Worm (Caenorhabditis elegans) whole organism, young adult: ENCODE results near the gene rad-51.
A peak's percentile ranks its signal among the peaks of the same experiment; 100 is the strongest.

Experiments
- B0261.1 ChIP-seq: sonication (generic microtip); optimal IDR thresholded peaks from 2 replicates; lab custom pipeline; 2016; ENCODE audit warnings: mild to moderate bottlenecking, missing genetic modification characterization, moderate library complexity, missing compliant biosample characterization
- C06A6.2 ChIP-seq: fragments of 200-800 bp; sonication (Bioruptor generic); conservative IDR thresholded peaks from 2 replicates; pipeline ENCODE4 v1.3.6; 2022; ENCODE audit warnings: missing genetic modification characterization, missing compliant biosample characterization
- F33H1.4 ChIP-seq: fragments of 200-800 bp; sonication (Bioruptor generic); IDR thresholded peaks from 2 replicates; pipeline ENCODE4 v1.3.6; 2022; ENCODE audit warnings: missing genetic modification reagents, missing genetic modification characterization, missing compliant biosample characterization
- F52B5.7 ChIP-seq: sonication (generic microtip); optimal IDR thresholded peaks from 2 replicates; lab custom pipeline; 2016; ENCODE audit warnings: mild to moderate bottlenecking, missing genetic modification characterization, missing compliant biosample characterization
- Y53G8AR.9 ChIP-seq: fragments of 200-800 bp; sonication (Bioruptor generic); conservative IDR thresholded peaks from 2 replicates; pipeline ENCODE4 v1.3.6; 2022; ENCODE audit warnings: missing genetic modification reagents, missing genetic modification characterization, missing compliant biosample characterization
- Y56A3A.18 ChIP-seq: fragments of 200-800 bp; sonication (Bioruptor generic); IDR thresholded peaks from 2 replicates; pipeline ENCODE4 v1.3.6; 2022; ENCODE audit warnings: missing genetic modification reagents, missing genetic modification characterization, missing compliant biosample characterization
- Y79H2A.3 ChIP-seq: fragments of 200-800 bp; sonication (Bioruptor generic); conservative IDR thresholded peaks from 2 replicates; pipeline ENCODE4 v1.3.6; 2022; ENCODE audit warnings: missing genetic modification reagents, missing genetic modification characterization, missing compliant biosample characterization
- aptf-2 ChIP-seq: fragments of 200-800 bp; sonication (Bioruptor generic); conservative IDR thresholded peaks from 2 replicates; pipeline ENCODE4 v1.3.6; 2022; ENCODE audit warnings: missing genetic modification reagents, missing genetic modification characterization, missing compliant biosample characterization
- aptf-3 ChIP-seq: fragments of 200-800 bp; sonication (Bioruptor generic); IDR thresholded peaks from 2 replicates; pipeline ENCODE4 v1.3.6; 2022; ENCODE audit warnings: missing genetic modification characterization, missing compliant biosample characterization
- atf-7 ChIP-seq: sonication (generic microtip); optimal IDR thresholded peaks from 2 replicates; lab custom pipeline; 2017; ENCODE audit warnings: mild to moderate bottlenecking, missing genetic modification characterization, missing compliant biosample characterization
- attf-5 ChIP-seq: fragments of 200-800 bp; sonication (Bioruptor generic); optimal IDR thresholded peaks from 2 replicates; lab custom pipeline; 2018; ENCODE audit warnings: mild to moderate bottlenecking, missing genetic modification characterization, missing compliant biosample characterization
- attf-6 ChIP-seq: fragments of 200-800 bp; sonication (Bioruptor generic); IDR thresholded peaks from 2 replicates; pipeline ENCODE4 v1.3.6; 2022; ENCODE audit warnings: missing genetic modification reagents, missing genetic modification characterization, missing compliant biosample characterization
- ccch-3 ChIP-seq: fragments of 200-800 bp; sonication (Bioruptor generic); optimal IDR thresholded peaks from 2 replicates; lab custom pipeline; 2018; ENCODE audit warnings: mild to moderate bottlenecking, missing genetic modification characterization, missing compliant biosample characterization
- cebp-1 ChIP-seq, 2 experiments: fragments of 200-800 bp in 1 of 2; sonication (Bioruptor generic) in 1 of 2; sonication (generic microtip) in 1 of 2; IDR thresholded peaks in 1 of 2; optimal IDR thresholded peaks in 1 of 2; 2 replicates each; pipeline versions ENCODE4 v1.3.6 to Lab custom; 2017 to 2022; ENCODE audit warnings: missing compliant biosample characterization in 2 of 2, missing genetic modification characterization in 2 of 2, mild to moderate bottlenecking in 1 of 2, missing genetic modification reagents in 1 of 2, moderate library complexity in 1 of 2
- cebp-2 ChIP-seq: fragments of 200-800 bp; sonication (Bioruptor generic); IDR thresholded peaks from 2 replicates; pipeline ENCODE4 v1.3.6; 2022; ENCODE audit warnings: missing genetic modification characterization, missing compliant biosample characterization
- ceh-100 ChIP-seq: fragments of 200-800 bp; sonication (Bioruptor generic); IDR thresholded peaks from 2 replicates; pipeline ENCODE4 v1.3.6; 2022; ENCODE audit warnings: missing genetic modification reagents, missing genetic modification characterization, missing compliant biosample characterization
- ceh-27 ChIP-seq: fragments of 200-800 bp; sonication (Bioruptor generic); optimal IDR thresholded peaks from 2 replicates; lab custom pipeline; 2018; ENCODE audit warnings: mild to moderate bottlenecking, missing genetic modification characterization, moderate library complexity, missing compliant biosample characterization
- ceh-40 ChIP-seq: fragments of 200-800 bp; sonication (Bioruptor generic); IDR thresholded peaks from 2 replicates; pipeline ENCODE4 v1.3.6; 2022; ENCODE audit warnings: missing genetic modification characterization, missing compliant biosample characterization
- ceh-58 ChIP-seq: fragments of 200-800 bp; sonication (Bioruptor generic); IDR thresholded peaks from 2 replicates; pipeline ENCODE4 v1.3.6; 2022; ENCODE audit warnings: missing genetic modification characterization, missing compliant biosample characterization
- ceh-79 ChIP-seq: sonication (generic microtip); optimal IDR thresholded peaks from 2 replicates; lab custom pipeline; 2017; ENCODE audit warnings: mild to moderate bottlenecking, missing genetic modification characterization, missing compliant biosample characterization
- ceh-91 ChIP-seq: fragments of 200-800 bp; sonication (Bioruptor generic); IDR thresholded peaks from 2 replicates; pipeline ENCODE4 v1.3.6; 2022; ENCODE audit warnings: missing genetic modification reagents, missing genetic modification characterization, missing compliant biosample characterization
- chd-7 ChIP-seq: sonication (generic microtip); optimal IDR thresholded peaks from 2 replicates; lab custom pipeline; 2016; ENCODE audit warnings: mild to moderate bottlenecking, missing genetic modification characterization, moderate library complexity, missing compliant biosample characterization
- die-1 ChIP-seq: sonication (generic microtip); optimal IDR thresholded peaks from 2 replicates; lab custom pipeline; 2016; ENCODE audit warnings: missing genotype, mild to moderate bottlenecking, missing genetic modification characterization, missing compliant biosample characterization
- dpl-1 ChIP-seq: fragments of 150-350 bp; optimal IDR thresholded peaks from 2 replicates; lab custom pipeline; 2014; ENCODE audit warnings: missing biosample characterization, missing genetic modification reagents, missing genetic modification characterization
- hmg-1.2 ChIP-seq: fragments of 200-800 bp; sonication (Bioruptor generic); IDR thresholded peaks from 2 replicates; pipeline ENCODE4 v1.3.6; 2022; ENCODE audit warnings: missing genetic modification reagents, missing genetic modification characterization, missing compliant biosample characterization
- hrde-1 ChIP-seq: sonication (generic microtip); optimal IDR thresholded peaks from 2 replicates; lab custom pipeline; 2016; ENCODE audit warnings: missing genetic modification characterization, mild to moderate bottlenecking, missing compliant biosample characterization, moderate library complexity, missing genotype, missing genetic modification reagents, borderline replicate concordance
- lin-40 ChIP-seq: sonication (generic microtip); optimal IDR thresholded peaks from 2 replicates; lab custom pipeline; 2016; ENCODE audit warnings: missing genetic modification characterization, mild to moderate bottlenecking, missing compliant biosample characterization, missing genotype, missing genetic modification reagents
- lin-54 ChIP-seq: fragments of 200-800 bp; sonication (Bioruptor generic); optimal IDR thresholded peaks from 2 replicates; lab custom pipeline; 2018; ENCODE audit warnings: mild to moderate bottlenecking, missing genetic modification characterization, missing compliant biosample characterization
- madf-3 ChIP-seq: fragments of 200-800 bp; sonication (Bioruptor generic); IDR thresholded peaks from 2 replicates; pipeline ENCODE4 v1.3.6; 2022; ENCODE audit warnings: missing genetic modification reagents, missing genetic modification characterization, missing compliant biosample characterization
- madf-6 ChIP-seq: fragments of 200-800 bp; sonication (Bioruptor generic); IDR thresholded peaks from 2 replicates; pipeline ENCODE4 v1.3.6; 2022; ENCODE audit warnings: missing genetic modification reagents, missing genetic modification characterization, missing compliant biosample characterization
- mxl-1 ChIP-seq: sonication (generic microtip); optimal IDR thresholded peaks from 2 replicates; lab custom pipeline; 2016; ENCODE audit warnings: missing genetic modification characterization, missing compliant biosample characterization
- nfyb-1 ChIP-seq: fragments of 200-800 bp; sonication (Bioruptor generic); IDR thresholded peaks from 2 replicates; pipeline ENCODE4 v1.3.6; 2022; ENCODE audit warnings: missing genetic modification reagents, missing genetic modification characterization, missing compliant biosample characterization
- nhr-80 ChIP-seq: sonication (generic microtip); optimal IDR thresholded peaks from 2 replicates; lab custom pipeline; 2016; ENCODE audit warnings: missing genetic modification characterization, missing compliant biosample characterization
- rcor-1 ChIP-seq: fragments of 200-800 bp; sonication (Bioruptor generic); IDR thresholded peaks from 2 replicates; pipeline ENCODE4 v1.3.6; 2022; ENCODE audit warnings: missing genetic modification reagents, missing genetic modification characterization, missing compliant biosample characterization
- rec-8 ChIP-seq, 2 experiments: sonication (generic microtip); optimal IDR thresholded peaks; 2 replicates each; lab custom pipeline; 2016; ENCODE audit warnings: mild to moderate bottlenecking in 2 of 2, missing genetic modification characterization in 2 of 2, missing genetic modification reagents in 2 of 2, missing genotype in 2 of 2, missing biosample characterization in 1 of 2, missing compliant biosample characterization in 1 of 2, moderate library complexity in 1 of 2
- repo-1 ChIP-seq: sonication (generic microtip); optimal IDR thresholded peaks from 2 replicates; lab custom pipeline; 2017; ENCODE audit warnings: mild to moderate bottlenecking, missing genetic modification characterization, missing compliant biosample characterization
- sptf-2 ChIP-seq: fragments of 200-800 bp; sonication (Bioruptor generic); optimal IDR thresholded peaks from 2 replicates; lab custom pipeline; 2018; ENCODE audit warnings: mild to moderate bottlenecking, missing genetic modification characterization, missing compliant biosample characterization
- ztf-18 ChIP-seq: sonication (generic microtip); optimal IDR thresholded peaks from 2 replicates; lab custom pipeline; 2016; ENCODE audit warnings: missing genotype, mild to moderate bottlenecking, missing genetic modification characterization, missing compliant biosample characterization
- ztf-22 ChIP-seq: fragments of 200-800 bp; sonication (Bioruptor generic); optimal IDR thresholded peaks from 2 replicates; lab custom pipeline; 2018; ENCODE audit warnings: mild to moderate bottlenecking, missing genetic modification characterization, moderate library complexity, missing compliant biosample characterization
- ztf-26 ChIP-seq: sonication (generic microtip); optimal IDR thresholded peaks from 2 replicates; lab custom pipeline; 2017; ENCODE audit warnings: missing genetic modification characterization, missing compliant biosample characterization
- ztf-28 ChIP-seq: fragments of 200-800 bp; sonication (Bioruptor generic); IDR thresholded peaks from 2 replicates; pipeline ENCODE4 v1.3.6; 2022; ENCODE audit warnings: missing genetic modification reagents, missing genetic modification characterization, missing compliant biosample characterization
- ztf-6 ChIP-seq: fragments of 200-800 bp; sonication (Bioruptor generic); IDR thresholded peaks from 2 replicates; pipeline ENCODE4 v1.3.6; 2022; ENCODE audit warnings: missing genetic modification reagents, missing genetic modification characterization, missing compliant biosample characterization

The rad-51 gene

ce11 chrIV:10251764-10252163 is 32.3 kb downstream of the rad-51 start:
- TF ChIP-seq ceh-40 (GFP tag; lab: Robert Waterston, UW) (no peak), madf-6 (GFP tag; lab: Robert Waterston, UW) (no peak), cebp-2 (no peak), ztf-6 (GFP tag; lab: Robert Waterston, UW) (no peak), aptf-3 (GFP tag; lab: Robert Waterston, UW) (no peak), C06A6.2 (no peak), B0261.1 (no peak), attf-5 (GFP tag; lab: Kevin White, UChicago) (no peak), atf-7 (tag; lab: Kevin White, UChicago) (no peak), rec-8 (tag; optimal IDR thresholded peaks at IDR 0.05; lab: Kevin White, UChicago) (no peak), ztf-18 (tag; lab: Kevin White, UChicago) (no peak), ceh-58 (no peak), hrde-1 (tag; lab: Kevin White, UChicago) (no peak), F52B5.7 (tag; lab: Kevin White, UChicago) (no peak), mxl-1 (no peak)

- TF ChIP-seq aptf-2 (GFP tag; lab: Robert Waterston, UW) (no peak), ceh-100 (no peak), ccch-3 (GFP tag; lab: Kevin White, UChicago) (no peak)
These were observed 32.8 kb downstream of the rad-51 start for ce11 chrIV:10251261-10251660.

ce11 chrIV:10250577-10251075 is 33.4 kb downstream of the rad-51 start, which contains the start of gene daf-14:
TSS of gene daf-14 (plus strand) at chrIV:10250627.
- peak; percentile 20 for TF ChIP-seq nhr-80
- TF ChIP-seq ztf-26 (tag; lab: Kevin White, UChicago) = peak; percentile 43
- no peak for TF ChIP-seq rec-8 (tag; optimal IDR thresholded peaks at IDR 0.05; lab: Kevin White, UChicago)
- no peak for TF ChIP-seq cebp-1 (GFP tag; IDR thresholded peaks at IDR 0.05; lab: Robert Waterston, UW)
- peak; percentile 22 for TF ChIP-seq cebp-1 (tag; optimal IDR thresholded peaks at IDR 0.05; lab: Kevin White, UChicago)
- TF ChIP-seq repo-1 = no peak

- peak; percentile 47 for TF ChIP-seq hmg-1.2 (GFP tag; lab: Robert Waterston, UW)
- no peak for TF ChIP-seq dpl-1
- TF ChIP-seq die-1 = peak; percentile 23
- no peak for TF ChIP-seq sptf-2 (GFP tag; lab: Kevin White, UChicago)
- TF ChIP-seq nfyb-1 (GFP tag; lab: Robert Waterston, UW) = peak; percentile 10; the same call in 1 of the 2 replicates
- no peak for TF ChIP-seq ceh-27 (GFP tag; lab: Kevin White, UChicago)
- peak; percentile 46 for TF ChIP-seq chd-7
- TF ChIP-seq cebp-1 (GFP tag; IDR thresholded peaks at IDR 0.05; lab: Robert Waterston, UW) = no peak
- TF ChIP-seq cebp-1 (tag; optimal IDR thresholded peaks at IDR 0.05; lab: Kevin White, UChicago) = peak; percentile 8
- TF ChIP-seq aptf-2 (GFP tag; lab: Robert Waterston, UW) = no peak
- TF ChIP-seq rcor-1 (GFP tag; lab: Robert Waterston, UW) = peak; percentile 49
- peak; percentile 82; the same call in 1 of the 2 replicates for TF ChIP-seq madf-3 (GFP tag; lab: Robert Waterston, UW)
- no peak for TF ChIP-seq Y56A3A.18
- no peak for TF ChIP-seq ccch-3 (GFP tag; lab: Kevin White, UChicago)
- TF ChIP-seq lin-54 (GFP tag; lab: Kevin White, UChicago) = peak; percentile 30
- 0 out of 2 replicates have a peak, but pooled peaks have one; percentile 23 for TF ChIP-seq ceh-40 (GFP tag; lab: Robert Waterston, UW)
- TF ChIP-seq ztf-22 = peak; percentile 17
- TF ChIP-seq ceh-91 (GFP tag; lab: Robert Waterston, UW) = peak; percentile 69; the same call in 1 of the 2 replicates
- TF ChIP-seq attf-5 (GFP tag; lab: Kevin White, UChicago) = peak; percentile 3
- TF ChIP-seq B0261.1 = no peak
- TF ChIP-seq attf-6 = peak; percentile 48; the same call in 1 of the 2 replicates
- peak; percentile 61; the same call in 1 of the 2 replicates for TF ChIP-seq Y79H2A.3
- no peak for TF ChIP-seq ceh-79 (tag; lab: Kevin White, UChicago)
- peak; percentile 20 for TF ChIP-seq lin-40 (tag; lab: Kevin White, UChicago)
- no peak for TF ChIP-seq ztf-28 (GFP tag; lab: Robert Waterston, UW)
- TF ChIP-seq mxl-1 = no peak
- peak; percentile 54; the same call in 1 of the 2 replicates for TF ChIP-seq Y53G8AR.9 (GFP tag; lab: Robert Waterston, UW)
- TF ChIP-seq F33H1.4 = peak; percentile 25; the same call in 1 of the 2 replicates
These were observed 38.3 kb downstream of the rad-51 start, which contains the start of gene F01G10.10 for ce11 chrIV:10245666-10246210. TSS of gene F01G10.10 (plus strand) at chrIV:10246160.
